Fruit fly (Drosophila melanogaster): ENCODE results near the gene CG8475.

Gene CG8475

dm6 chr2L:8211070-8211469 is 14.4 kb upstream of the CG8475 start, which contains the start of gene Ssb-c31a (continued):
- TF ChIP-seq CG1602 (GFP tag; optimal IDR thresholded peaks at IDR 0.05): peak; percentile 35
- peak; percentile 33 for TF ChIP-seq dmrt99B (tag; optimal IDR thresholded peaks at IDR 0.05)
- TF ChIP-seq gsb (GFP tag; IDR thresholded peaks at IDR 0.05): no peak
- peak; percentile 10 for TF ChIP-seq CG33213 (GFP tag; optimal IDR thresholded peaks at IDR 0.05)
- peak; percentile 6 for TF ChIP-seq CG10654 (GFP tag; optimal IDR thresholded peaks at IDR 0.05)
- TF ChIP-seq CG16863 (GFP tag; optimal IDR thresholded peaks at IDR 0.05): peak; percentile 19
- TF ChIP-seq sima (GFP tag; optimal IDR thresholded peaks at IDR 0.05): no peak
- TF ChIP-seq MBD-R2 (GFP tag; IDR thresholded peaks at IDR 0.05): peak; percentile 90; the same call in 1 of the 2 replicates
- TF ChIP-seq CG11456 (GFP tag; IDR thresholded peaks at IDR 0.05): no peak
- TF ChIP-seq pan (optimal IDR thresholded peaks at IDR 0.05): no peak
- no peak for TF ChIP-seq pan (GFP tag; optimal IDR thresholded peaks at IDR 0.05 in 1 of 2, IDR thresholded peaks at IDR 0.05 in 1 of 2)
- TF ChIP-seq al (GFP tag; IDR thresholded peaks at IDR 0.05): peak; percentile 42; the same call in 1 of the 2 replicates
- TF ChIP-seq cwo (GFP tag; optimal IDR thresholded peaks at IDR 0.05): peak; percentile 20
- no peak for TF ChIP-seq CG10274 (GFP tag; optimal IDR thresholded peaks at IDR 0.05)
- no peak for TF ChIP-seq eve (GFP tag; optimal IDR thresholded peaks at IDR 0.05)
- TF ChIP-seq CG12769 (tag; optimal IDR thresholded peaks at IDR 0.05): peak; percentile 41
- TF ChIP-seq Ets65A (GFP tag): no peak
- TF ChIP-seq pros (GFP tag; optimal IDR thresholded peaks at IDR 0.05): no peak
- TF ChIP-seq CG11695 (GFP tag; IDR thresholded peaks at IDR 0.05): no peak
- no peak for TF ChIP-seq CG14441 (GFP tag; IDR thresholded peaks at IDR 0.05)
- TF ChIP-seq CG4404 (GFP tag; IDR thresholded peaks at IDR 0.05): no peak
- peak; percentile 31 to 48 for TF ChIP-seq Hr51 (GFP tag; optimal IDR thresholded peaks at IDR 0.05)
- TF ChIP-seq CG12744 (GFP tag; optimal IDR thresholded peaks at IDR 0.05): peak; percentile 35
- peak; percentile 78 for TF ChIP-seq HmgZ (tag; optimal IDR thresholded peaks at IDR 0.05)
- no peak for TF ChIP-seq CG32772 (GFP tag; IDR thresholded peaks at IDR 0.05)
- TF ChIP-seq luna (GFP tag; optimal IDR thresholded peaks at IDR 0.05): no peak
- TF ChIP-seq CG6175 (GFP tag; IDR thresholded peaks at IDR 0.05): no peak
- TF ChIP-seq B-H1 (GFP tag; IDR thresholded peaks at IDR 0.05): no peak
- no peak for TF ChIP-seq ham (GFP tag; IDR thresholded peaks at IDR 0.05)
- TF ChIP-seq fd64A (GFP tag; optimal IDR thresholded peaks at IDR 0.05): no peak
- TF ChIP-seq so (GFP tag; IDR thresholded peaks at IDR 0.05): 0 out of 3 replicates have a peak, but pooled peaks have one; percentile 18
- TF ChIP-seq sc (optimal IDR thresholded peaks at IDR 0.05): no peak
- no peak for TF ChIP-seq sc (GFP tag; optimal IDR thresholded peaks at IDR 0.05)
- peak; percentile 58 for TF ChIP-seq ind (GFP tag; optimal IDR thresholded peaks at IDR 0.05)
- TF ChIP-seq CG14710 (tag; optimal IDR thresholded peaks at IDR 0.05): peak; percentile 71
- TF ChIP-seq Mes4 (GFP tag; optimal IDR thresholded peaks at IDR 0.05): no peak
- TF ChIP-seq gce (GFP tag; IDR thresholded peaks at IDR 0.05): no peak
- peak; percentile 54 for TF ChIP-seq CG11504 (tag; optimal IDR thresholded peaks at IDR 0.05)
- TF ChIP-seq bcd (GFP tag; optimal IDR thresholded peaks at IDR 0.05): peak; percentile 55
- TF ChIP-seq disco-r (GFP tag; optimal IDR thresholded peaks at IDR 0.05): no peak
- TF ChIP-seq CG7786 (GFP tag; optimal IDR thresholded peaks at IDR 0.05): peak; percentile 53
- TF ChIP-seq CG9215 (GFP tag; IDR thresholded peaks at IDR 0.05): peak; percentile 57
- TF ChIP-seq CG4820 (GFP tag; optimal IDR thresholded peaks at IDR 0.05): peak; percentile 15
- TF ChIP-seq Tbp (GFP tag; optimal IDR thresholded peaks at IDR 0.05): no peak
- TF ChIP-seq Adf1 (GFP tag; IDR thresholded peaks at IDR 0.05): peak; percentile 15; the same call in 1 of the 2 replicates
- no peak for TF ChIP-seq sqz (GFP tag; optimal IDR thresholded peaks at IDR 0.05)
- no peak for TF ChIP-seq en (GFP tag; optimal IDR thresholded peaks at IDR 0.05)
- no peak for TF ChIP-seq CG15011 (GFP tag; optimal IDR thresholded peaks at IDR 0.05)
- TF ChIP-seq CG7839 (tag; optimal IDR thresholded peaks at IDR 0.05): peak; percentile 49
- no peak for TF ChIP-seq CG12071 (GFP tag; optimal IDR thresholded peaks at IDR 0.05)
- TF ChIP-seq CG5953 (GFP tag; IDR thresholded peaks at IDR 0.05): no peak
- TF ChIP-seq CG12391 (tag; optimal IDR thresholded peaks at IDR 0.05): peak; percentile 57
- no peak for TF ChIP-seq kah (GFP tag; optimal IDR thresholded peaks at IDR 0.05)
